Fruit fly (Drosophila melanogaster) whole organism, embryonic: Measurements from ENCODE around the gene CG11858.

Source experiments
- Aef1 ChIP-seq: fragments of 200-800 bp; sonication (Bioruptor generic); IDR thresholded peaks from 3 replicates; pipeline ENCODE4 v1.3.6; 2022; ENCODE audit warnings: missing biosample characterization, missing genetic modification characterization
- Atf6 ChIP-seq: fragments of 200-800 bp; sonication (Bioruptor generic); IDR thresholded peaks from 2 replicates; pipeline ENCODE4 v1.3.6; 2022; ENCODE audit warnings: missing biosample characterization, missing genetic modification characterization
- BEAF-32 ChIP-seq: fragments of 200-800 bp; sonication (Bioruptor generic); optimal IDR thresholded peaks from 3 replicates; lab custom pipeline; 2017; ENCODE audit warnings: missing biosample characterization, missing genetic modification characterization, mild to moderate bottlenecking, moderate library complexity, missing genetic modification reagents
- CG10267 ChIP-seq: fragments of 200-800 bp; sonication (Bioruptor generic); optimal IDR thresholded peaks from 2 replicates; lab custom pipeline; 2018; ENCODE audit warnings: missing biosample characterization, mild to moderate bottlenecking, missing genetic modification characterization, moderate library complexity
- CG10543 ChIP-seq: fragments of 200-800 bp; sonication (Bioruptor generic); optimal IDR thresholded peaks from 3 replicates; lab custom pipeline; 2017; ENCODE audit warnings: missing biosample characterization, mild to moderate bottlenecking, missing genetic modification characterization, moderate library complexity
- CG10959 ChIP-seq: fragments of 200-800 bp; sonication (Bioruptor generic); IDR thresholded peaks from 2 replicates; pipeline ENCODE4 v1.3.6; 2022; ENCODE audit warnings: missing biosample characterization, missing genetic modification characterization
- CG11723 ChIP-seq: fragments of 200-800 bp; sonication (Bioruptor generic); optimal IDR thresholded peaks from 2 replicates; lab custom pipeline; 2017; ENCODE audit warnings: missing biosample characterization, mild to moderate bottlenecking, missing genetic modification characterization
- CG13296 ChIP-seq: fragments of 200-800 bp; sonication (Bioruptor generic); optimal IDR thresholded peaks from 3 replicates; lab custom pipeline; 2018; ENCODE audit warnings: missing biosample characterization, mild to moderate bottlenecking, missing genetic modification characterization
- CG14860 ChIP-seq: fragments of 200-800 bp; sonication (Bioruptor generic); IDR thresholded peaks from 3 replicates; pipeline ENCODE4 v1.3.6; 2022; ENCODE audit warnings: missing biosample characterization, missing genetic modification characterization; ENCODE audit not compliant: partially characterized antibody
- CG1647 ChIP-seq: fragments of 200-800 bp; sonication (Bioruptor generic); optimal IDR thresholded peaks from 3 replicates; lab custom pipeline; 2016; ENCODE audit warnings: missing biosample characterization, missing genetic modification characterization
- CG18262 ChIP-seq: fragments of 200-800 bp; optimal IDR thresholded peaks from 3 replicates; lab custom pipeline; 2019; ENCODE audit warnings: missing biosample characterization, mild to moderate bottlenecking, missing genetic modification characterization, moderate library complexity
- CG2120 ChIP-seq: fragments of 200-800 bp; sonication (Bioruptor generic); optimal IDR thresholded peaks from 3 replicates; lab custom pipeline; 2016; ENCODE audit warnings: missing biosample characterization, missing genetic modification characterization
- CG2875 ChIP-seq: fragments of 200-800 bp; sonication (Bioruptor generic); optimal IDR thresholded peaks from 2 replicates; lab custom pipeline; 2017; ENCODE audit warnings: missing biosample characterization, mild to moderate bottlenecking, missing genetic modification characterization, missing genetic modification reagents
- CG31388 ChIP-seq: fragments of 200-800 bp; sonication (Bioruptor generic); optimal IDR thresholded peaks from 2 replicates; lab custom pipeline; 2016; ENCODE audit warnings: missing biosample characterization, missing genetic modification characterization
- CG3407 ChIP-seq: fragments of 200-800 bp; sonication (Bioruptor generic); optimal IDR thresholded peaks from 2 replicates; lab custom pipeline; 2018; ENCODE audit warnings: missing biosample characterization, mild to moderate bottlenecking, missing genetic modification characterization
- CG3838 ChIP-seq: fragments of 200-800 bp; sonication (Bioruptor generic); optimal IDR thresholded peaks from 3 replicates; lab custom pipeline; 2016; ENCODE audit warnings: missing biosample characterization, missing genetic modification characterization
- CG3847 ChIP-seq: fragments of 200-800 bp; sonication (Bioruptor generic); IDR thresholded peaks from 2 replicates; pipeline ENCODE4 v1.3.6; 2022; ENCODE audit warnings: missing biosample characterization, missing genetic modification characterization
- CG4404 ChIP-seq: fragments of 200-800 bp; sonication (Bioruptor generic); IDR thresholded peaks from 2 replicates; pipeline ENCODE4 v1.3.6; 2022; ENCODE audit warnings: missing biosample characterization, missing genetic modification characterization
- CG4820 ChIP-seq: fragments of 200-800 bp; sonication (Bioruptor generic); optimal IDR thresholded peaks from 3 replicates; lab custom pipeline; 2016; ENCODE audit warnings: missing biosample characterization, missing genetic modification characterization
- CG7963 ChIP-seq: fragments of 200-800 bp; sonication (Bioruptor generic); IDR thresholded peaks from 3 replicates; pipeline ENCODE4 v1.3.6; 2022; ENCODE audit warnings: missing biosample characterization, missing genetic modification characterization; ENCODE audit not compliant: partially characterized antibody
- CG8281 ChIP-seq: fragments of 200-800 bp; sonication (Bioruptor generic); optimal IDR thresholded peaks from 2 replicates; lab custom pipeline; 2018; ENCODE audit warnings: missing biosample characterization, mild to moderate bottlenecking, missing genetic modification characterization, moderate library complexity
- CTCF ChIP-seq: fragments of 200-800 bp; sonication (Bioruptor generic); optimal IDR thresholded peaks from 2 replicates; lab custom pipeline; 2017; ENCODE audit warnings: missing biosample characterization, mild to moderate bottlenecking, missing genetic modification characterization, moderate library complexity
- D19A ChIP-seq: fragments of 200-800 bp; optimal IDR thresholded peaks from 3 replicates; lab custom pipeline; 2019; ENCODE audit warnings: missing biosample characterization, mild to moderate bottlenecking, missing genetic modification characterization, moderate library complexity
- Dfd ChIP-seq, 2 experiments: fragments of >200 bp; optimal IDR thresholded peaks; 2 replicates each; lab custom pipeline; 2017; ENCODE audit warnings: missing biosample characterization in 2 of 2, missing genetic modification characterization in 2 of 2
- Fer1 ChIP-seq: fragments of 200-800 bp; sonication (Bioruptor generic); optimal IDR thresholded peaks from 2 replicates; lab custom pipeline; 2017; ENCODE audit warnings: missing biosample characterization, mild to moderate bottlenecking, missing genetic modification characterization
- Hey ChIP-seq: fragments of 200-800 bp; sonication (Bioruptor generic); optimal IDR thresholded peaks from 3 replicates; lab custom pipeline; 2018; ENCODE audit warnings: missing biosample characterization, mild to moderate bottlenecking, missing genetic modification characterization
- Kr ChIP-seq: fragments of 200-800 bp; sonication (Bioruptor generic); optimal IDR thresholded peaks from 2 replicates; lab custom pipeline; 2017; ENCODE audit warnings: missing biosample characterization, mild to moderate bottlenecking, missing genetic modification characterization
- MBD-R2 ChIP-seq: fragments of 200-800 bp; sonication (Bioruptor generic); IDR thresholded peaks from 2 replicates; pipeline ENCODE4 v1.3.6; 2022; ENCODE audit warnings: missing biosample characterization, missing genetic modification characterization
- Myb ChIP-seq: fragments of 200-800 bp; sonication (Bioruptor generic); optimal IDR thresholded peaks from 2 replicates; lab custom pipeline; 2016; ENCODE audit warnings: missing biosample characterization, missing genetic modification characterization
- Oaz ChIP-seq: fragments of 200-800 bp; sonication (Bioruptor generic); IDR thresholded peaks from 2 replicates; pipeline ENCODE4 v1.3.6; 2022; ENCODE audit warnings: missing biosample characterization, missing genetic modification characterization
- Optix ChIP-seq: fragments of 200-800 bp; sonication (Bioruptor generic); IDR thresholded peaks from 3 replicates; pipeline ENCODE4 v1.3.6; 2022; ENCODE audit warnings: missing biosample characterization, missing genetic modification characterization
- Xbp1 ChIP-seq: fragments of 200-800 bp; sonication (Bioruptor generic); optimal IDR thresholded peaks from 3 replicates; lab custom pipeline; 2016; ENCODE audit warnings: missing biosample characterization, mild to moderate bottlenecking, missing genetic modification characterization
- ase ChIP-seq: fragments of 200-800 bp; sonication (Bioruptor generic); IDR thresholded peaks from 3 replicates; pipeline ENCODE4 v1.3.6; 2022; ENCODE audit warnings: missing biosample characterization, missing genetic modification characterization
- ash1 ChIP-seq: fragments of 200-800 bp; sonication (Bioruptor generic); optimal IDR thresholded peaks from 2 replicates; lab custom pipeline; 2018; ENCODE audit warnings: missing biosample characterization, mild to moderate bottlenecking, missing genetic modification characterization
- btn ChIP-seq: fragments of 200-800 bp; sonication (Bioruptor generic); optimal IDR thresholded peaks from 2 replicates; lab custom pipeline; 2016; ENCODE audit warnings: missing biosample characterization, missing genetic modification characterization
- exex ChIP-seq: fragments of 200-800 bp; sonication (Bioruptor generic); optimal IDR thresholded peaks from 4 replicates; lab custom pipeline; 2018; ENCODE audit warnings: missing biosample characterization, mild to moderate bottlenecking, missing genetic modification characterization, moderate library complexity
- eyg ChIP-seq: fragments of 200-800 bp; sonication (Bioruptor generic); optimal IDR thresholded peaks from 3 replicates; lab custom pipeline; 2016; ENCODE audit warnings: missing biosample characterization, missing genetic modification characterization
- fd3F ChIP-seq: fragments of 200-800 bp; sonication (Bioruptor generic); optimal IDR thresholded peaks from 2 replicates; lab custom pipeline; 2018; ENCODE audit warnings: missing biosample characterization, mild to moderate bottlenecking, missing genetic modification characterization, moderate library complexity
- ftz-f1 ChIP-seq: fragments of 200-800 bp; sonication (Bioruptor generic); optimal IDR thresholded peaks from 2 replicates; lab custom pipeline; 2016; ENCODE audit warnings: missing biosample characterization, missing genetic modification characterization
- grn ChIP-seq: fragments of 200-800 bp; sonication (Bioruptor generic); optimal IDR thresholded peaks from 3 replicates; lab custom pipeline; 2017; ENCODE audit warnings: missing biosample characterization, missing genetic modification characterization
- hkb ChIP-seq, 2 experiments: fragments of 200-800 bp in 1 of 2; fragments of >200 bp in 1 of 2; sonication (Bioruptor generic) in 1 of 2; IDR thresholded peaks in 1 of 2; optimal IDR thresholded peaks in 1 of 2; 2 replicates each; pipeline versions ENCODE4 v1.3.6 to Lab custom; 2017 to 2022; ENCODE audit warnings: missing biosample characterization in 1 of 2, missing genetic modification characterization in 1 of 2
- kni ChIP-seq: fragments of 200-800 bp; sonication (Bioruptor generic); optimal IDR thresholded peaks from 3 replicates; lab custom pipeline; 2017; ENCODE audit warnings: mild to moderate bottlenecking, missing biosample characterization, missing genetic modification reagents, missing genetic modification characterization
- lab ChIP-seq: fragments of 200-800 bp; sonication (Bioruptor generic); optimal IDR thresholded peaks from 3 replicates; lab custom pipeline; 2017; ENCODE audit warnings: missing biosample characterization, missing genetic modification characterization, mild to moderate bottlenecking, moderate library complexity, missing genetic modification reagents
- lola ChIP-seq, 3 experiments: fragments of >200 bp in 2 of 3; fragments of 200-800 bp in 1 of 3; sonication (Bioruptor generic) in 1 of 3; optimal IDR thresholded peaks; 2 replicates each; lab custom pipeline; 2017 to 2019; ENCODE audit warnings: missing biosample characterization in 3 of 3, missing genetic modification characterization in 3 of 3, mild to moderate bottlenecking in 1 of 3, moderate library complexity in 1 of 3
- nerfin-2 ChIP-seq: fragments of 200-800 bp; sonication (Bioruptor generic); IDR thresholded peaks from 2 replicates; pipeline ENCODE4 v1.3.6; 2022; ENCODE audit warnings: missing biosample characterization, missing genetic modification characterization; ENCODE audit not compliant: partially characterized antibody
- sens-2 ChIP-seq: fragments of 200-800 bp; sonication (Bioruptor generic); IDR thresholded peaks from 2 replicates; pipeline ENCODE4 v1.3.6; 2022; ENCODE audit warnings: missing biosample characterization, missing genetic modification characterization
- vvl ChIP-seq: fragments of 200-800 bp; sonication (Bioruptor generic); IDR thresholded peaks from 2 replicates; pipeline ENCODE4 v1.3.6; 2022; ENCODE audit warnings: missing biosample characterization, missing genetic modification characterization
- wor ChIP-seq: fragments of 200-800 bp; sonication (Bioruptor generic); IDR thresholded peaks from 2 replicates; pipeline ENCODE4 v1.3.6; 2022; ENCODE audit warnings: missing biosample characterization, missing genetic modification characterization
- zfh1 ChIP-seq: fragments of 200-800 bp; sonication (Bioruptor generic); IDR thresholded peaks from 3 replicates; pipeline ENCODE4 v1.3.6; 2022; ENCODE audit warnings: missing biosample characterization, missing genetic modification characterization

CG11858 gene

DNA sequence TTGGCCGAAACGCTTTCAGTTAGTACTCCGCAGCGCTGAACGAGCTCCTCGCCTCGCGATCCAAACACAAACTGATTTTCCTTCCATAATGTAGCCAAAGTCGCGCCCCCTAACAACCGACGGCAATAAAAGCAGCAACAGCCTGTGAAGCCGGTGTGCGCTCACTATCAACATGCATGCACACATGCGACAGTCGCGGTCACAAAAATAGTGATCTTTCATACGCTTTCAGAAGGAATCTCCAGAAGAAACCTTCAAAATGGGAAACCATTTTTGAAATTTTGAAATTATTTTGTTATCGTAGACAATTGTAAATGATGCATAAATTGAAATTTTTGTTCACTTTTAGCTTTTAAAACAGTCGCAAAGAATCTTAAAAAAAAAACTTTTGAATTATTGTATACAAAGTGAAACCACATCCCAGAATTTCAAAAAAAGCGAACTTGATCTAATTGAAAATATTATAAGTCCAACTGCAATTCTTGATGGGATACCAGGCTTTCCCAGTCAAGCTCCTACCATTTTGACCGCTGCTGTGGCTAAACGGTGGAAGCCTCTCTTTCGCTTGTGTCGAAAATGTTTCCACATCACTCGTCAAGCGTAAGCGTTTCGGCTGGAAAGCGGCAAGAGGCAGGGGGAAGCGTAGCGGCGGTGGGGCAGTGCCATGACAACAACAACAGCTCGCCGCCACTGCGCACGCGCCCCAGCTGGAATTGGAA is 30.1 kb upstream of the CG11858 start, which contains the start of gene Cad96Cb (continued):
- TF ChIP-seq D19A (tag; lab: Kevin White, UChicago), result peak; percentile 84
- no peak for TF ChIP-seq Dfd (GFP tag; optimal IDR thresholded peaks at IDR 0.05; lab: Kevin White, UChicago)
- TF ChIP-seq Kr (GFP tag; lab: Kevin White, UChicago), result peak; percentile 9
- no peak for TF ChIP-seq ftz-f1 (GFP tag; lab: Kevin White, UChicago)
- TF ChIP-seq CG14860 (GFP tag; lab: Robert Waterston, UW), result no peak
- TF ChIP-seq CG11723 (GFP tag; lab: Kevin White, UChicago), result peak; percentile 80
- TF ChIP-seq fd3F (GFP tag; lab: Kevin White, UChicago), result peak; percentile 24
- peak; percentile 71 for TF ChIP-seq lab (GFP tag; lab: Kevin White, UChicago)
- TF ChIP-seq ase, result peak; percentile 35; the same call in 1 of the 3 replicates
- peak in 1 of 3 experiments; percentile 94 for TF ChIP-seq lola (GFP tag; optimal IDR thresholded peaks at IDR 0.05; lab: Kevin White, UChicago)
- TF ChIP-seq CG4820, result peak; percentile 89
- TF ChIP-seq Myb (GFP tag; lab: Kevin White, UChicago), result peak; percentile 54
- peak; percentile 81 for TF ChIP-seq btn (GFP tag; lab: Kevin White, UChicago)
- TF ChIP-seq nerfin-2 (GFP tag; lab: Robert Waterston, UW), result no peak
- TF ChIP-seq CG13296, result peak; percentile 67
- 0 out of 2 replicates have a peak, but pooled peaks have one; percentile 42 for TF ChIP-seq Oaz (GFP tag; lab: Robert Waterston, UW)
- TF ChIP-seq Optix (GFP tag; lab: Robert Waterston, UW), result no peak
- peak; percentile 19 for TF ChIP-seq CTCF
- TF ChIP-seq CG3847 (GFP tag; lab: Robert Waterston, UW), result peak; percentile 41; the same call in 1 of the 2 replicates
- peak; percentile 63 for TF ChIP-seq vvl (GFP tag; lab: Robert Waterston, UW)
- peak; percentile 18 for TF ChIP-seq CG31388 (GFP tag; lab: Kevin White, UChicago)
- no peak for TF ChIP-seq hkb (optimal IDR thresholded peaks at IDR 0.05; lab: Kevin White, UChicago)
- peak; percentile 79 for TF ChIP-seq hkb (GFP tag; IDR thresholded peaks at IDR 0.05; lab: Robert Waterston, UW)
- TF ChIP-seq CG4404 (GFP tag; lab: Robert Waterston, UW), result peak; percentile 49
- TF ChIP-seq CG3838 (GFP tag; lab: Kevin White, UChicago), result peak; percentile 28
- peak; percentile 36; the same call in 1 of the 2 replicates for TF ChIP-seq Atf6
- TF ChIP-seq CG8281 (tag; lab: Kevin White, UChicago), result peak; percentile 68
- no peak for TF ChIP-seq BEAF-32 (GFP tag; lab: Kevin White, UChicago)
- peak; percentile 36 for TF ChIP-seq CG10959 (GFP tag; lab: Robert Waterston, UW)
- TF ChIP-seq CG18262 (tag; lab: Kevin White, UChicago), result peak; percentile 95
- no peak for TF ChIP-seq ash1
- peak; percentile 45; the same call in 1 of the 3 replicates for TF ChIP-seq Aef1
- TF ChIP-seq Fer1, result no peak
- no peak for TF ChIP-seq Hey (tag; lab: Kevin White, UChicago)
- TF ChIP-seq CG1647, result peak; percentile 32
- TF ChIP-seq eyg (GFP tag; lab: Kevin White, UChicago), result peak; percentile 75
- peak; percentile 44; the same call in 1 of the 3 replicates for TF ChIP-seq zfh1
- no peak for TF ChIP-seq MBD-R2 (GFP tag; lab: Robert Waterston, UW)
- peak; percentile 87 for TF ChIP-seq CG2875
- peak; percentile 85 for TF ChIP-seq CG3407 (GFP tag; lab: Kevin White, UChicago)
- TF ChIP-seq sens-2, result no peak
- TF ChIP-seq exex (tag; lab: Kevin White, UChicago), result no peak
- TF ChIP-seq kni (GFP tag; lab: Kevin White, UChicago), result peak; percentile 53
- peak; percentile 66 for TF ChIP-seq wor (GFP tag; lab: Robert Waterston, UW)
- no peak for TF ChIP-seq CG10543 (GFP tag; lab: Kevin White, UChicago)
- peak; percentile 84 for TF ChIP-seq CG10267
- TF ChIP-seq CG2120 (GFP tag; lab: Kevin White, UChicago), result no peak
- peak; percentile 77 for TF ChIP-seq Xbp1 (GFP tag; lab: Kevin White, UChicago)
- 0 out of 3 replicates have a peak, but pooled peaks have one; percentile 34 for TF ChIP-seq CG7963 (GFP tag; lab: Robert Waterston, UW)
- peak; percentile 0 for TF ChIP-seq grn (GFP tag; lab: Kevin White, UChicago)
